Fruit fly (Drosophila melanogaster): ENCODE results near the gene CG31697.

The CG31697 gene

dm6 chr2L:19542268-19542773 lies 7.1 kb downstream of the CG31697 start (continued):
- TF ChIP-seq nau (GFP tag; optimal IDR thresholded peaks at IDR 0.05) (no peak), mirr (GFP tag; optimal IDR thresholded peaks at IDR 0.05) (no peak), CG4424 (GFP tag; optimal IDR thresholded peaks at IDR 0.05) (no peak), B-H2 (GFP tag; optimal IDR thresholded peaks at IDR 0.05) (no peak), CG3163 (GFP tag; optimal IDR thresholded peaks at IDR 0.05) (no peak), CG1529 (GFP tag; optimal IDR thresholded peaks at IDR 0.05) (no peak), lmd (GFP tag; IDR thresholded peaks at IDR 0.05) (no peak), scrt (GFP tag; optimal IDR thresholded peaks at IDR 0.05) (peak; percentile 37), CG13894 (tag; optimal IDR thresholded peaks at IDR 0.05) (peak; percentile 28), E2f1 (GFP tag; IDR thresholded peaks at IDR 0.05) (no peak), gcm2 (GFP tag; optimal IDR thresholded peaks at IDR 0.05) (no peak), ara (GFP tag; IDR thresholded peaks at IDR 0.05) (no peak), CG11504 (tag; optimal IDR thresholded peaks at IDR 0.05) (peak; percentile 5), tll (GFP tag; optimal IDR thresholded peaks at IDR 0.05) (no peak), tin (GFP tag; optimal IDR thresholded peaks at IDR 0.05) (no peak), ERR (GFP tag; optimal IDR thresholded peaks at IDR 0.05) (no peak), crc (GFP tag; optimal IDR thresholded peaks at IDR 0.05) (no peak), CG6175 (GFP tag; IDR thresholded peaks at IDR 0.05) (no peak), Bteb2 (GFP tag; optimal IDR thresholded peaks at IDR 0.05) (no peak), Oli (tag; optimal IDR thresholded peaks at IDR 0.05) (no peak), NfI (GFP tag; optimal IDR thresholded peaks at IDR 0.05) (no peak), HmgZ (tag; optimal IDR thresholded peaks at IDR 0.05) (peak; percentile 71), CG12942 (GFP tag; optimal IDR thresholded peaks at IDR 0.05) (no peak), CG12104 (GFP tag; optimal IDR thresholded peaks at IDR 0.05) (no peak), CG3726 (GFP tag; IDR thresholded peaks at IDR 0.05) (no peak), Usf (GFP tag; optimal IDR thresholded peaks at IDR 0.05) (no peak), chinmo (GFP tag; IDR thresholded peaks at IDR 0.05; ENCODE audit: partially characterized antibody) (peak; percentile 66; the same call in 2 of the 4 replicates), Ssrp (tag; optimal IDR thresholded peaks at IDR 0.05) (no peak), CG2120 (GFP tag; optimal IDR thresholded peaks at IDR 0.05) (no peak), prd (optimal IDR thresholded peaks at IDR 0.05) (no peak), prd (GFP tag; IDR thresholded peaks at IDR 0.05) (no peak), hkb (optimal IDR thresholded peaks at IDR 0.05) (no peak), hkb (GFP tag; IDR thresholded peaks at IDR 0.05) (no peak), Doc2 (GFP tag; IDR thresholded peaks at IDR 0.05) (no peak), CG31441 (GFP tag; IDR thresholded peaks at IDR 0.05) (peak; percentile 62), pum (GFP tag; optimal IDR thresholded peaks at IDR 0.05) (no peak), salm (tag; optimal IDR thresholded peaks at IDR 0.05) (no peak), CG18599 (GFP tag; optimal IDR thresholded peaks at IDR 0.05) (no peak), Dfd (GFP tag; optimal IDR thresholded peaks at IDR 0.05) (no peak), fd64A (GFP tag; optimal IDR thresholded peaks at IDR 0.05) (no peak), cg (GFP tag; optimal IDR thresholded peaks at IDR 0.05) (peak; percentile 72), CG8388 (GFP tag; optimal IDR thresholded peaks at IDR 0.05) (no peak), klu (GFP tag; IDR thresholded peaks at IDR 0.05) (no peak), corto (GFP tag; optimal IDR thresholded peaks at IDR 0.05) (no peak), CG34224 (GFP tag; IDR thresholded peaks at IDR 0.05; ENCODE audit: partially characterized antibody) (peak; percentile 96), hth (optimal IDR thresholded peaks at IDR 0.05) (no peak), shn (GFP tag; optimal IDR thresholded peaks at IDR 0.05) (no peak), dysf (GFP tag; IDR thresholded peaks at IDR 0.05) (no peak), ap (GFP tag; IDR thresholded peaks at IDR 0.05) (no peak), Hr78 (GFP tag; optimal IDR thresholded peaks at IDR 0.05) (no peak), CG1024 (GFP tag; IDR thresholded peaks at IDR 0.05) (no peak), da (GFP tag; optimal IDR thresholded peaks at IDR 0.05) (no peak)

All from whole organism, embryonic.